Worm (Caenorhabditis elegans): ENCODE data around the gene srb-16.

DNA sequence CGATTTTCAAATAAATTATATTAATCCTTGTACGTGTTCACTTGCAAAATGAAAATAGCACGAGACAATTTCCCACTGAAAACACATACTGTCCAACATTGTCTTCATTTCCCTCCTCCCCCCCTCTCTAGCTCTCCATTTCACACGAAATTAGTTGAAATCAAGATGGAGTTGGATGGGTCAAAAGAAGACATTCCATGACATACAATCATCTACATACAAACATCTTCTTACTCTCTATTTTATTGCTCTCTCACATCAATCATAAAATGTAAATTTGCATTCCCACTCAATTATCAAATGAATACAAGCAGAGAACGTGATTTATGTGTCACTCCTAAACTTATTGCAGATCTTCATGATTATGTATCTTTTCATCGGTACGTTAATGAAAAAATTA, 35.0 kb downstream of the srb-16 start, which contains the start of gene srsy-1:
- no peak for TF ChIP-seq madf-6 (GFP tag; IDR thresholded peaks at IDR 0.05)
- no peak for TF ChIP-seq unc-62 (GFP tag; optimal IDR thresholded peaks at IDR 0.05)
- TF ChIP-seq efl-1 (GFP tag; optimal IDR thresholded peaks at IDR 0.05): no peak
- TF ChIP-seq F49E8.2 (tag; optimal IDR thresholded peaks at IDR 0.05; ENCODE audit: insufficient read depth): no peak
- no peak for TF ChIP-seq ztf-18 (tag; optimal IDR thresholded peaks at IDR 0.05)
- no peak for TF ChIP-seq hrde-1 (tag; optimal IDR thresholded peaks at IDR 0.05; ENCODE audit: borderline replicate concordance)
- TF ChIP-seq hsf-1 (GFP tag; IDR thresholded peaks at IDR 0.05): no peak
- no peak for TF ChIP-seq ztf-28 (GFP tag; IDR thresholded peaks at IDR 0.05)
- no peak for TF ChIP-seq unc-130 (GFP tag; optimal IDR thresholded peaks at IDR 0.05)
- TF ChIP-seq dpl-1 (GFP tag; optimal IDR thresholded peaks at IDR 0.05): no peak
